Worm (Caenorhabditis elegans): Measurements from ENCODE around the gene ZK809.1.
A peak's percentile ranks its signal among the peaks of the same experiment; 100 is the strongest.

Gene ZK809.1

DNA sequence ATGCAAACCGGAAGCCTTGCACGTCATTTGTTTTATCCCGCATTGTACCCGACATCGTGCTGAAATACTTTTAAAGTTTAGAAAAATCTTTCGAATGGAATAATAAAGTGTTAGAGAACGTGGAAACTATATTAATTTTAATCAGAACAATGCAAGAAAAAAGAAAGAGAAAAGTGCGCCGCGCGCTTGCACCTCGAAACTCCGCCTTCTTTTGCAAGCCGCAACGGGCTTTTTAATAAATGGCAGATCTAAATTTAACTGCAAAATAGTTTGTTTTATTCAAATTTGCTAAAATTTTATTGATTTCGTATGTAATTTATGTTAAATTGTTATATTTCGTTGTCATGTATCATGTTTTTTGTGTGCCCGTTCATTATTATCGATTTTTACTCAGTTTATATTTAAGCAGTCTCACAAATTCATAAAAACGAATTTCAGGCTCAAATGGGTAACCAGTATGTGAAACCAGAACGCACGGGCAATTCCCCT lies 10.1 kb downstream of the ZK809.1 start, which contains the start of the genes acl-3 and ndub-6:
Gene acl-3 (minus strand): TSS at position 59 of the 489 bp plus-strand sequence.
Gene ndub-6 (plus strand): TSS at position 439 of the 489 bp plus-strand sequence.
- no peak for TF ChIP-seq lin-14 (GFP tag; optimal IDR thresholded peaks at IDR 0.05)
- no peak for TF ChIP-seq nhr-12 (tag; optimal IDR thresholded peaks at IDR 0.05)
- TF ChIP-seq ceh-82 (tag; optimal IDR thresholded peaks at IDR 0.05): no peak
- TF ChIP-seq ceh-88 (GFP tag; IDR thresholded peaks at IDR 0.05): no peak
- TF ChIP-seq grh-1 (GFP tag; IDR thresholded peaks at IDR 0.05): no peak
- no peak for TF ChIP-seq dsc-1 (tag; optimal IDR thresholded peaks at IDR 0.05)
- TF ChIP-seq hpl-2 (GFP tag; optimal IDR thresholded peaks at IDR 0.05): no peak
- TF ChIP-seq C34B4.2 (tag; optimal IDR thresholded peaks at IDR 0.05): no peak
- no peak for TF ChIP-seq nhr-71 (tag; optimal IDR thresholded peaks at IDR 0.05)
- TF ChIP-seq lin-35 (GFP tag; optimal IDR thresholded peaks at IDR 0.05): peak in 1 of 2 experiments; percentile 11
- no peak for TF ChIP-seq pag-3 (tag; optimal IDR thresholded peaks at IDR 0.05; ENCODE audit: borderline replicate concordance, insufficient read depth)
- TF ChIP-seq mep-1 (tag; optimal IDR thresholded peaks at IDR 0.05): no peak
- no peak for TF ChIP-seq unc-62 (GFP tag; optimal IDR thresholded peaks at IDR 0.05)
- TF ChIP-seq Y116A8C.19 (tag; optimal IDR thresholded peaks at IDR 0.05; ENCODE audit: borderline replicate concordance): no peak
- TF ChIP-seq dpl-1 (GFP tag; optimal IDR thresholded peaks at IDR 0.05): peak in 1 of 3 experiments; percentile 11
- no peak for TF ChIP-seq jun-1 (tag; optimal IDR thresholded peaks at IDR 0.05)
- no peak for TF ChIP-seq unc-30 (tag; optimal IDR thresholded peaks at IDR 0.05)
- TF ChIP-seq lsy-2 (tag; optimal IDR thresholded peaks at IDR 0.05): peak in 1 of 2 experiments; percentile 24
- no peak for TF ChIP-seq nhr-77 (tag; optimal IDR thresholded peaks at IDR 0.05)
- TF ChIP-seq efl-3 (GFP tag; optimal IDR thresholded peaks at IDR 0.05): no peak
- no peak for TF ChIP-seq lin-13 (GFP tag; optimal IDR thresholded peaks at IDR 0.05)
- TF ChIP-seq xbp-1 (tag; optimal IDR thresholded peaks at IDR 0.05): no peak
- no peak for TF ChIP-seq mef-2 (tag; optimal IDR thresholded peaks at IDR 0.05)
- TF ChIP-seq irx-1 (tag; optimal IDR thresholded peaks at IDR 0.05): no peak
- TF ChIP-seq egl-13 (tag; optimal IDR thresholded peaks at IDR 0.05): no peak
- no peak for TF ChIP-seq elt-3 (tag; optimal IDR thresholded peaks at IDR 0.05)
- no peak for TF ChIP-seq lin-39 (tag; optimal IDR thresholded peaks at IDR 0.05)
- TF ChIP-seq zip-4 (GFP tag; optimal IDR thresholded peaks at IDR 0.05): no peak
- no peak for TF ChIP-seq fkh-8 (tag; optimal IDR thresholded peaks at IDR 0.05)
- TF ChIP-seq rnt-1 (tag; optimal IDR thresholded peaks at IDR 0.05): no peak
- TF ChIP-seq ceh-90 (tag; optimal IDR thresholded peaks at IDR 0.05): no peak
- TF ChIP-seq vab-15 (tag; optimal IDR thresholded peaks at IDR 0.05): no peak
- TF ChIP-seq swsn-7 (tag; optimal IDR thresholded peaks at IDR 0.05): no peak
- TF ChIP-seq snu-23 (GFP tag; optimal IDR thresholded peaks at IDR 0.05): peak; percentile 20

DNA sequence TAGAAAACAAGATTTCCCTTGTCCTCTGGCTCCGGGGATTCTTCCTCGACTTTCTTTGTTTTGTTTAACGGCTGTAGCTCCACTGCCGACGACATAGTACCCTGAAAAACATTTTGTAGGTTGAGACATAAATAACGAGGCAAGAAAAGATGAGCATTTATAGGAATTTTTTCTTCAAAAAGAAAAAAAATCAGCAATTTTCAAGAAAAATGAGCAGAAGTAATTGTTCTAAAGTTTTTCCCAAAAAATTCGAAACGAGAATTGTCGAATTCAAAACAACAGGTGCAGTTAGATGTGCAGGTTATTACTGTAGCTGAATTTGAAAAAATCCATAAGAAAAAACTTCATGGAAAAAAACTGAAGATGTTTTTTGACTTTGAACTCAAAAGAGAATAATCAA lies 13.5 kb downstream of the ZK809.1 start, which contains the start of gene ent-1:
Gene ent-1 (minus strand): TSS at position 101 of the 400 bp plus-strand sequence.
- TF ChIP-seq lsy-2 (tag; optimal IDR thresholded peaks at IDR 0.05) (peak in 1 of 2 experiments; percentile 26), hpl-2 (GFP tag; optimal IDR thresholded peaks at IDR 0.05) (no peak)

DNA sequence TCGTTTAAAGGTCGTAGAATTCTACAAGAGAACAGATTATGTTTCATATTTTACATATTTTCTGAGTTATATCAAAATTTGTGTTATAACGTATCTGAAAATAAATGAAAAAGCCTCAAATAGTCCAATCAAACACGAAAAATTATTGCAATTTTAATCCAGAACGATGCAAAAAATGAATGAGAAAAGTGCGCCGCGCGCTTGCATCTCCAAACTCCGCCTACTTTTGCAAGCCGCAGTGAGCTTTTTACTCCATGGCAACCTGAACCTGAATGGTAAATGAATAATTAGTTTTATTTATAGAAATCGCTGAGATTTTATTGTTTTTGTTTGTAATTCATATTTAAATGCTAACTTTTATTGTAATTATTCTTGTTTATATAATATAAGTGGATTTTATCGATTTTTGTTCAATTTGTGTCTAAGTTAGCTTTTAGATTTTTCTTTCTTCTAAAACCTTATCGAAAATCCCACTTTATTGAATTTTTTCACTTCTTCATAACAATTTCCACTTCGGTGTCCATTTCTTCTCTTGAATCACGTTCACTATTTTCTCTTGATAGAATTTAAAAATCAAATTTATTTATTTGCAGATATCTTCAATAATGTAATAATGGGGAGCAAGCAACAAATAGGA lies 14.4 kb downstream of the ZK809.1 start, which contains the start of gene ZK809.5:
Gene ZK809.5 (plus strand): TSS at position 587 of the 637 bp plus-strand sequence.
- TF ChIP-seq lin-13 (GFP tag; optimal IDR thresholded peaks at IDR 0.05): no peak
- TF ChIP-seq ama-1 (optimal IDR thresholded peaks at IDR 0.05): no peak
- TF ChIP-seq sup-37 (GFP tag; optimal IDR thresholded peaks at IDR 0.05): no peak
- no peak for TF ChIP-seq elt-2 (tag; optimal IDR thresholded peaks at IDR 0.05)
- no peak for TF ChIP-seq lin-39 (tag; optimal IDR thresholded peaks at IDR 0.05)
- no peak for TF ChIP-seq nhr-20 (tag; optimal IDR thresholded peaks at IDR 0.05)
- peak; percentile 24 for TF ChIP-seq blmp-1 (tag; optimal IDR thresholded peaks at IDR 0.05)
- no peak for TF ChIP-seq mab-9 (GFP tag; IDR thresholded peaks at IDR 0.05)
- TF ChIP-seq lin-35 (GFP tag; optimal IDR thresholded peaks at IDR 0.05): peak in 1 of 2 experiments; percentile 10
- TF ChIP-seq zag-1 (tag; optimal IDR thresholded peaks at IDR 0.05): no peak
- TF ChIP-seq pqm-1 (tag; optimal IDR thresholded peaks at IDR 0.05): no peak
- no peak for TF ChIP-seq fkh-8 (tag; optimal IDR thresholded peaks at IDR 0.05)
- no peak for TF ChIP-seq nhr-77 (tag; optimal IDR thresholded peaks at IDR 0.05)
- TF ChIP-seq efl-1 (optimal IDR thresholded peaks at IDR 0.05): no peak
- TF ChIP-seq efl-1 (GFP tag; optimal IDR thresholded peaks at IDR 0.05 in 1 of 2): peak in 1 of 2 experiments; percentile 72
- TF ChIP-seq alr-1 (tag; optimal IDR thresholded peaks at IDR 0.05; ENCODE audit: borderline replicate concordance): no peak
- no peak for TF ChIP-seq unc-30 (tag; optimal IDR thresholded peaks at IDR 0.05)
- TF ChIP-seq aly-2 (tag; optimal IDR thresholded peaks at IDR 0.05): no peak
- peak in 1 of 3 experiments; percentile 20 for TF ChIP-seq dpl-1 (GFP tag; optimal IDR thresholded peaks at IDR 0.05)
- no peak for TF ChIP-seq unc-130 (tag; optimal IDR thresholded peaks at IDR 0.05)
- no peak for TF ChIP-seq ztf-11 (tag; optimal IDR thresholded peaks at IDR 0.05)
- TF ChIP-seq skn-1 (tag; optimal IDR thresholded peaks at IDR 0.05): peak; percentile 13

Data from whole organism, L1 larva.